Worm (Caenorhabditis elegans): ENCODE results near the gene C55C3.1.

DNA sequence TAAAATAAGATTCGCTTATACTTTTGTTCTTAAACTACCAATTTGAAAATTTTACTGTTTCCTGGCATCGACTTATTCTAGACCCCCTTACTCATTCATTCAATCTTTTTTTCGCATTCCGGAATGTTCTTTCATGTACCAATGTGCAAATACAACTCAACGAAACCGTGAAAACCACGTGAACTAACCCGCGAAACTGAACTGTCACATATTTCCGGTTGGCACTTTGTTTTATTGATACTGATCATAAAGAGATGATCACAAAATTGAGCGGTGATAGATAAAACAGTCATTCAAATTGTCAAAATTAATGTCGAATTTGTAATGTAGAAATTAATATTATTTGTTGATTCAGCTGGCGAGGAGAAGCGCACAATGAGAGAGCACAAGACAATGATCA lies 47.0 kb downstream of the C55C3.1 start:
- TF ChIP-seq fkh-10 (GFP tag; optimal IDR thresholded peaks at IDR 0.05), result no peak
- no peak for TF ChIP-seq K02D7.2 (tag; optimal IDR thresholded peaks at IDR 0.05)
- TF ChIP-seq ama-1 (optimal IDR thresholded peaks at IDR 0.05), result no peak
- TF ChIP-seq sox-4 (tag; optimal IDR thresholded peaks at IDR 0.05), result no peak

Data from whole organism, late embryonic.